Fruit fly (Drosophila melanogaster) whole organism, prepupa: ENCODE measurements around the gene CG5704.

ENCODE experiments used
- CG10631 ChIP-seq: fragments of 200-800 bp; sonication (Bioruptor generic); optimal IDR thresholded peaks from 2 replicates; lab custom pipeline; 2016; ENCODE audit warnings: missing biosample characterization, missing genetic modification characterization
- CG11294 ChIP-seq: fragments of 200-800 bp; sonication (Bioruptor generic); IDR thresholded peaks from 2 replicates; pipeline ENCODE4 v1.3.6; 2022; ENCODE audit warnings: missing biosample characterization, missing genetic modification characterization
- CG11902 ChIP-seq: fragments of 200-800 bp; sonication (Bioruptor generic); optimal IDR thresholded peaks from 3 replicates; lab custom pipeline; 2016; ENCODE audit warnings: missing biosample characterization, missing genetic modification characterization
- CG15336 ChIP-seq: fragments of 200-800 bp; sonication (Bioruptor generic); IDR thresholded peaks from 2 replicates; pipeline ENCODE4 v1.3.6; 2022; ENCODE audit warnings: missing biosample characterization, missing genetic modification characterization
- CG1621 ChIP-seq: fragments of 200-800 bp; sonication (Bioruptor generic); optimal IDR thresholded peaks from 3 replicates; lab custom pipeline; 2018; ENCODE audit warnings: missing biosample characterization, mild to moderate bottlenecking, missing genetic modification characterization
- CG16779 ChIP-seq: fragments of 200-800 bp; sonication (Bioruptor generic); optimal IDR thresholded peaks from 3 replicates; lab custom pipeline; 2017; ENCODE audit warnings: missing biosample characterization, mild to moderate bottlenecking, missing genetic modification characterization
- CG3032 ChIP-seq: fragments of 200-800 bp; optimal IDR thresholded peaks from 2 replicates; lab custom pipeline; 2019; ENCODE audit warnings: missing biosample characterization, mild to moderate bottlenecking, missing genetic modification characterization, moderate library complexity
- CG32006 ChIP-seq: fragments of 200-800 bp; sonication (Bioruptor generic); optimal IDR thresholded peaks from 3 replicates; lab custom pipeline; 2017; ENCODE audit warnings: missing biosample characterization, mild to moderate bottlenecking, missing genetic modification characterization
- CG34406 ChIP-seq: fragments of 200-800 bp; sonication (Bioruptor generic); optimal IDR thresholded peaks from 3 replicates; lab custom pipeline; 2016; ENCODE audit warnings: missing biosample characterization, missing genetic modification characterization
- CG3919 ChIP-seq: fragments of 200-800 bp; sonication (Bioruptor generic); optimal IDR thresholded peaks from 3 replicates; lab custom pipeline; 2016; ENCODE audit warnings: missing biosample characterization, missing genetic modification characterization
- CG4318 ChIP-seq: fragments of 200-800 bp; sonication (Bioruptor generic); optimal IDR thresholded peaks from 3 replicates; lab custom pipeline; 2017; ENCODE audit warnings: missing biosample characterization, mild to moderate bottlenecking, missing genetic modification characterization
- CG6163 ChIP-seq: fragments of 200-800 bp; sonication (Bioruptor generic); IDR thresholded peaks from 3 replicates; pipeline ENCODE4 v1.3.6; 2022; ENCODE audit warnings: missing biosample characterization, missing genetic modification characterization
- CG6276 ChIP-seq: fragments of 200-800 bp; sonication (Bioruptor generic); optimal IDR thresholded peaks from 2 replicates; lab custom pipeline; 2017; ENCODE audit warnings: missing biosample characterization, mild to moderate bottlenecking, missing genetic modification characterization
- CG6808 ChIP-seq: fragments of 200-800 bp; sonication (Bioruptor generic); optimal IDR thresholded peaks from 3 replicates; lab custom pipeline; 2017; ENCODE audit warnings: missing biosample characterization, missing genetic modification characterization, mild to moderate bottlenecking, moderate library complexity, missing genetic modification reagents
- CG7368 ChIP-seq: fragments of 200-800 bp; sonication (Bioruptor generic); optimal IDR thresholded peaks from 3 replicates; lab custom pipeline; 2016; ENCODE audit warnings: missing biosample characterization, missing genetic modification characterization
- CG8119 ChIP-seq: fragments of 200-800 bp; sonication (Bioruptor generic); IDR thresholded peaks from 3 replicates; pipeline ENCODE4 v1.3.6; 2022; ENCODE audit warnings: missing biosample characterization, missing genetic modification characterization
- CG8632 ChIP-seq: fragments of 200-800 bp; sonication (Bioruptor generic); optimal IDR thresholded peaks from 3 replicates; lab custom pipeline; 2016; ENCODE audit warnings: missing biosample characterization, missing genetic modification characterization
- Eip78C ChIP-seq: fragments of 200-800 bp; sonication (Bioruptor generic); peaks from one replicate; lab custom pipeline; 2016; ENCODE audit warnings: missing biosample characterization, missing genetic modification characterization
- Ets96B ChIP-seq: fragments of 200-800 bp; optimal IDR thresholded peaks from 2 replicates; lab custom pipeline; 2019; ENCODE audit warnings: missing biosample characterization, mild to moderate bottlenecking, missing genetic modification characterization, moderate library complexity
- Gug ChIP-seq: fragments of 200-800 bp; sonication (Bioruptor generic); IDR thresholded peaks from 2 replicates; pipeline ENCODE4 v1.3.6; 2022; ENCODE audit warnings: missing biosample characterization, missing genetic modification characterization
- Hr38 ChIP-seq: sonication (Bioruptor generic); optimal IDR thresholded peaks from 2 replicates; lab custom pipeline; 2016; ENCODE audit warnings: missing biosample characterization, missing genetic modification characterization
- Hr4 ChIP-seq: fragments of 200-800 bp; sonication (Bioruptor generic); optimal IDR thresholded peaks from 3 replicates; lab custom pipeline; 2016; ENCODE audit warnings: missing biosample characterization, missing genetic modification characterization
- Lpt ChIP-seq: fragments of 200-800 bp; sonication (Bioruptor generic); optimal IDR thresholded peaks from 3 replicates; lab custom pipeline; 2016; ENCODE audit warnings: missing biosample characterization, missing genetic modification characterization
- Met ChIP-seq: fragments of 200-800 bp; sonication (Bioruptor generic); optimal IDR thresholded peaks from 3 replicates; lab custom pipeline; 2016; ENCODE audit warnings: missing biosample characterization, missing genetic modification characterization
- OdsH ChIP-seq: fragments of 200-800 bp; sonication (Bioruptor generic); optimal IDR thresholded peaks from 3 replicates; lab custom pipeline; 2016; ENCODE audit warnings: missing biosample characterization, missing genetic modification characterization
- Sox102F ChIP-seq: fragments of 200-800 bp; sonication (Bioruptor generic); optimal IDR thresholded peaks from 2 replicates; lab custom pipeline; 2016; ENCODE audit warnings: missing biosample characterization, mild to moderate bottlenecking, missing genetic modification characterization
- Sox14 ChIP-seq: fragments of 200-800 bp; sonication (Bioruptor generic); optimal IDR thresholded peaks from 3 replicates; lab custom pipeline; 2016; ENCODE audit warnings: missing biosample characterization, missing genetic modification characterization
- Sox15 ChIP-seq: fragments of 200-800 bp; sonication (Bioruptor generic); optimal IDR thresholded peaks from 3 replicates; lab custom pipeline; 2016; ENCODE audit warnings: missing biosample characterization, missing genetic modification characterization
- achi ChIP-seq: fragments of 200-800 bp; sonication (Bioruptor generic); optimal IDR thresholded peaks from 3 replicates; lab custom pipeline; 2016; ENCODE audit warnings: missing biosample characterization, missing genetic modification characterization
- dac ChIP-seq: fragments of 200-800 bp; sonication (Bioruptor generic); optimal IDR thresholded peaks from 2 replicates; lab custom pipeline; 2017; ENCODE audit warnings: missing biosample characterization, mild to moderate bottlenecking, missing genetic modification characterization
- dsx ChIP-seq: fragments of 200-800 bp; optimal IDR thresholded peaks from 3 replicates; lab custom pipeline; 2019; ENCODE audit warnings: missing biosample characterization, mild to moderate bottlenecking, missing genetic modification characterization, moderate library complexity; ENCODE audit not compliant: poor library complexity, severe bottlenecking
- eg ChIP-seq: fragments of 200-800 bp; sonication (Bioruptor generic); IDR thresholded peaks from 3 replicates; pipeline ENCODE4 v1.3.6; 2022; ENCODE audit warnings: missing biosample characterization, missing genetic modification characterization
- esn ChIP-seq: fragments of 200-800 bp; sonication (Bioruptor generic); optimal IDR thresholded peaks from 2 replicates; lab custom pipeline; 2016; ENCODE audit warnings: missing biosample characterization, mild to moderate bottlenecking, missing genetic modification characterization, moderate library complexity
- fd59A ChIP-seq: fragments of 200-800 bp; sonication (Bioruptor generic); optimal IDR thresholded peaks from 2 replicates; lab custom pipeline; 2017; ENCODE audit warnings: missing biosample characterization, mild to moderate bottlenecking, missing genetic modification characterization, missing genetic modification reagents
- net ChIP-seq: fragments of 200-800 bp; sonication (Bioruptor generic); optimal IDR thresholded peaks from 3 replicates; lab custom pipeline; 2016; ENCODE audit warnings: missing biosample characterization, missing genetic modification characterization
- pdm3 ChIP-seq: fragments of 200-800 bp; sonication (Bioruptor generic); optimal IDR thresholded peaks from 3 replicates; lab custom pipeline; 2016; ENCODE audit warnings: missing biosample characterization, missing genetic modification characterization
- spab ChIP-seq: fragments of 200-800 bp; sonication (Bioruptor generic); optimal IDR thresholded peaks from 2 replicates; lab custom pipeline; 2017; ENCODE audit warnings: missing biosample characterization, mild to moderate bottlenecking, missing genetic modification characterization, missing genetic modification reagents
- ss ChIP-seq, 2 experiments: fragments of 200-800 bp; sonication (Bioruptor generic); optimal IDR thresholded peaks; 2 replicates in 1 of 2; 3 replicates in 1 of 2; lab custom pipeline; 2017 to 2018; ENCODE audit warnings: mild to moderate bottlenecking in 2 of 2, missing biosample characterization in 2 of 2, missing genetic modification characterization in 2 of 2, moderate library complexity in 1 of 2
- topi ChIP-seq: fragments of 200-800 bp; sonication (Bioruptor generic); optimal IDR thresholded peaks from 3 replicates; lab custom pipeline; 2016; ENCODE audit warnings: missing biosample characterization, missing genetic modification characterization
- vri ChIP-seq: fragments of 200-800 bp; sonication (Bioruptor generic); optimal IDR thresholded peaks from 3 replicates; lab custom pipeline; 2016; ENCODE audit warnings: missing biosample characterization, mild to moderate bottlenecking, missing genetic modification characterization

The CG5704 gene

DNA sequence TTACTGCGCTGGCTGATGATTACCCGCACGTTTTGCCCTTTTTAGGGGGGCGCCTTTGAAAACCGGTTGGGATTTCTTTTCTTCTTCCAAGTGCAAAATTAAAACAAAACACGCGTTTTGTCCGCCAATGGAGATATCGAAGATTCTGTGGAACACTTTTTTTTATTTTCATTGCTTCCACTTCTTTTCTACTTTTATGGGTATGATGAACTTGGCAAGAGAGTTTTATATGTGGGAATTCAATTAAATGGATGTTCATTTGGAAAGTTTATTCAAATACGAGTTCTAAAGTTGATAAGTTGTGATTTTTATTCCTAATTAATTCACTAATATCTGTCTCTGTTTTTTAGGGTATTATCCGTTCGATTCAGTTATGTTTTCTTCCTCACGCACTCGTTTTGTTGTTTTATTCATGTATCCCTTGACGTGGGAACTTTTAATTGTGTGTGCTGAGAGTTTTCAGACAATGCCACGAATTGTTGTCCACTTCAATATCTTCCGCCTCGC, 6.7 kb downstream of the CG5704 start (continued):
- TF ChIP-seq Hr4 (GFP tag; lab: Kevin White, UChicago) (peak; percentile 31), vri (GFP tag; lab: Kevin White, UChicago) (peak; percentile 87), Gug (peak; percentile 43; the same call in 1 of the 2 replicates), Hr38 (no peak), Sox14 (peak; percentile 86), pdm3 (GFP tag; lab: Kevin White, UChicago) (peak; percentile 88), CG8632 (GFP tag; lab: Kevin White, UChicago) (peak; percentile 91), fd59A (peak; percentile 81), CG6163 (GFP tag; lab: Robert Waterston, UW) (peak; percentile 94), CG1621 (peak; percentile 82), CG7368 (GFP tag; lab: Kevin White, UChicago) (peak; percentile 93), CG10631 (GFP tag; lab: Kevin White, UChicago) (peak; percentile 83), net (GFP tag; lab: Kevin White, UChicago) (peak; percentile 80), dac (no peak), CG11902 (GFP tag; lab: Kevin White, UChicago) (peak; percentile 90), CG16779 (tag; lab: Kevin White, UChicago) (peak; percentile 55), CG6808 (GFP tag; lab: Kevin White, UChicago) (peak; percentile 91), Met (peak; percentile 94), Lpt (GFP tag; lab: Kevin White, UChicago) (peak; percentile 25), Sox102F (GFP tag; lab: Kevin White, UChicago) (peak; percentile 92), CG11294 (GFP tag; lab: Robert Waterston, UW) (peak; percentile 38; the same call in 1 of the 2 replicates), CG34406 (GFP tag; lab: Kevin White, UChicago) (peak; percentile 88), dsx (GFP tag; lab: Kevin White, UChicago) (peak; percentile 84), Ets96B (tag; lab: Kevin White, UChicago) (peak; percentile 97), Sox15 (GFP tag; lab: Kevin White, UChicago) (peak; percentile 81), OdsH (GFP tag; lab: Kevin White, UChicago) (peak; percentile 89)
- TF ChIP-seq, all 60 proteins: peak for 55

DNA sequence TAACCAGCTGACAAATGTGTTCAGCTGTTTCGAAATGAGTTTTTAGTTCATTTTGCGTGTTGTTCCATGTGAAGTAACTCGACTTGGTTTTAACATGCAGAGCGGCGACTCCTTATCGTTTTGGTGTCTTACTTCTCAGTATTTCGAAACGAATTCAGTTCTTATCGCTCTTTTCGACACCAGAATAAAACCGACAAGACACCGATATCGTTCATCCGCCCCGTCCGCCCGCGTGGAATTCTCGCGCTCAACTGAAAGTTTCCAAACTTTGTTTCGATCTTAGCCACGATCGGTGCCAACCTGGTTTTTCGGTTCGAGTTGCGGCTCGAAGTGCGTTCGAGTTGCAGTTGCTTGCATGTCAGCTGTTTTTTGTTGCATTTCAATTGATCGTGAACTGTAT, 7.2 kb downstream of the CG5704 start, which contains the start of gene CG15822:
Gene CG15822, minus strand, starts transcription at position 256 of the 400 bp plus-strand sequence.
- no peak for TF ChIP-seq CG3919
- peak; percentile 7; the same call in 1 of the 3 replicates for TF ChIP-seq eg (GFP tag; lab: Robert Waterston, UW)

DNA sequence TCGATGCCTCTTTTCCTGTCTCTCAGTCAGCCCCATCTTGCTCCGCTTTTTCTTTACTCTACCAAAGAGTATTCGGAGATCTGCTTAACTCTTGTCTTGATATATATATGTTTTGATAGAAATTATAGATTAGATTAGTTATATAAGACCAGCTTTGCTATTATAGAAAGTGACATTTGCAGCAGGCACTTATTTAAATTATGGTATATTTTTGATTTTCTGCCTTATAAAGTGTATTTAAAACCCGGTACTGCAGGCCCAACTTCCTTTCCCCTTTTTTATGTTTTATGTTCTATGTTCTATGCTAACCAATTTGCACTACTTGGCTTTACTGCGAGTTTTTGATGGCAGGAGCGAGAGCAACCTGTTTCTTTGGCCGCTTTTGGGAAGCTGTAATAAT, 8.1 kb downstream of the CG5704 start:
- TF ChIP-seq Eip78C (GFP tag; lab: Kevin White, UChicago) (peak; percentile 60), CG10631 (GFP tag; lab: Kevin White, UChicago) (peak; percentile 35), spab (GFP tag; lab: Kevin White, UChicago) (no peak), esn (GFP tag; lab: Kevin White, UChicago) (no peak), CG6276 (peak; percentile 52), CG16779 (tag; lab: Kevin White, UChicago) (peak; percentile 5), achi (GFP tag; lab: Kevin White, UChicago) (peak; percentile 15), CG4318 (GFP tag; lab: Kevin White, UChicago) (peak; percentile 46), topi (no peak), CG7368 (GFP tag; lab: Kevin White, UChicago) (no peak), OdsH (GFP tag; lab: Kevin White, UChicago) (peak; percentile 11), CG32006 (GFP tag; lab: Kevin White, UChicago) (peak; percentile 67), Hr4 (GFP tag; lab: Kevin White, UChicago) (peak; percentile 7), Lpt (GFP tag; lab: Kevin White, UChicago) (no peak), CG15336 (GFP tag; lab: Robert Waterston, UW) (peak; percentile 77), Gug (peak; percentile 64), Ets96B (tag; lab: Kevin White, UChicago) (peak; percentile 14), CG6808 (GFP tag; lab: Kevin White, UChicago) (peak; percentile 26), eg (GFP tag; lab: Robert Waterston, UW) (peak; percentile 60; the same call in 2 of the 3 replicates), ss (GFP tag; optimal IDR thresholded peaks at IDR 0.05; lab: Kevin White, UChicago) (peak in 1 of 2 experiments; percentile 34), CG6163 (GFP tag; lab: Robert Waterston, UW) (peak; percentile 69; the same call in 2 of the 3 replicates), CG3032 (tag; lab: Kevin White, UChicago) (peak; percentile 44), CG8119 (peak; percentile 73), CG3919 (peak; percentile 23)
